Worm (Caenorhabditis elegans): ENCODE measurements around the gene vps-26.

ce11 chrIV:9341591-9341990, at the start of gene vps-26:
- TF ChIP-seq pqm-1 (tag; optimal IDR thresholded peaks at IDR 0.05) (peak; percentile 13), dpl-1 (GFP tag; optimal IDR thresholded peaks at IDR 0.05) (no peak), fkh-10 (GFP tag; optimal IDR thresholded peaks at IDR 0.05) (no peak), nhr-25 (tag; optimal IDR thresholded peaks at IDR 0.05; ENCODE audit: borderline replicate concordance, insufficient read depth) (no peak)

Data from whole organism, L4 larva.